Worm (Caenorhabditis elegans): ENCODE data around the gene hlb-1.

DNA sequence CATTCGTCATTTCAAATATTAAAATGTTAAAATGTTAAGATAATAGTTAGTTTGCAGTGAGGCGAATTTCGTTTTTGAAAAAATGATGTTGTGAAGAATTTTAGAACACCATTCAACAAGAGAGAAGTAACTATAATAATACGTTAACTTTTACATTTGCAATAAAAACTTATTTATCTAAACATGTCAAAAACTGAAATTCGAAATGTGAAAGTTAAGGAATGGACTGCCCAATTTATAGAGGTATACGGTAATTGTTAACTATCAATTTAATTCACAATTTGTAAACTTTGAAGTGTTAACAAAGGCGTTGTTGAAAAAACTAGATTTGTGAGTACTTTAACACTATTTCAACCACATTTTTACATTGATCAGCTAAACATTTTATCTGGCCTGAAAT, 21.2 kb upstream of the hlb-1 start:
- TF ChIP-seq hmg-4 (GFP tag; optimal IDR thresholded peaks at IDR 0.05), result no peak
- TF ChIP-seq F13C5.2 (tag; optimal IDR thresholded peaks at IDR 0.05), result no peak
- TF ChIP-seq flt-1 (GFP tag; IDR thresholded peaks at IDR 0.05), result no peak
- TF ChIP-seq ama-1 (optimal IDR thresholded peaks at IDR 0.05), result no peak
- no peak for TF ChIP-seq tra-4 (tag; optimal IDR thresholded peaks at IDR 0.05)
- TF ChIP-seq ceh-13 (GFP tag; optimal IDR thresholded peaks at IDR 0.05), result no peak
- no peak for TF ChIP-seq scrt-1 (GFP tag; IDR thresholded peaks at IDR 0.05)
- no peak for TF ChIP-seq B0310.2 (tag; optimal IDR thresholded peaks at IDR 0.05)
- TF ChIP-seq tbx-11 (GFP tag; IDR thresholded peaks at IDR 0.05), result no peak
- TF ChIP-seq ets-7 (tag; optimal IDR thresholded peaks at IDR 0.05), result no peak

Measured in whole organism, early embryonic.